Fruit fly (Drosophila melanogaster) whole organism, embryonic: ENCODE data around the gene CG3224.

ENCODE experiments used
- CG10366 ChIP-seq: fragments of 200-800 bp; sonication (Bioruptor generic); IDR thresholded peaks from 2 replicates; pipeline ENCODE4 v1.3.6; 2022; ENCODE audit warnings: missing biosample characterization, missing genetic modification characterization
- CG10431 ChIP-seq: fragments of 200-800 bp; sonication (Bioruptor generic); optimal IDR thresholded peaks from 3 replicates; lab custom pipeline; 2018; ENCODE audit warnings: missing biosample characterization, mild to moderate bottlenecking, missing genetic modification characterization
- CG11085 ChIP-seq: fragments of 200-800 bp; sonication (Bioruptor generic); IDR thresholded peaks from 2 replicates; pipeline ENCODE4 v1.3.6; 2022; ENCODE audit warnings: missing biosample characterization, missing genetic modification characterization
- CG11560 ChIP-seq: fragments of 200-800 bp; sonication (Bioruptor generic); IDR thresholded peaks from 3 replicates; pipeline ENCODE4 v1.3.6; 2022; ENCODE audit warnings: missing biosample characterization, missing genetic modification characterization
- CG12236 ChIP-seq: fragments of 200-800 bp; sonication (Bioruptor generic); optimal IDR thresholded peaks from 2 replicates; lab custom pipeline; 2016; ENCODE audit warnings: missing biosample characterization, missing genetic modification characterization
- CG12299 ChIP-seq: fragments of 200-800 bp; sonication (Bioruptor generic); optimal IDR thresholded peaks from 2 replicates; lab custom pipeline; 2018; ENCODE audit warnings: missing biosample characterization, mild to moderate bottlenecking, missing genetic modification characterization
- CG14860 ChIP-seq: fragments of 200-800 bp; sonication (Bioruptor generic); IDR thresholded peaks from 3 replicates; pipeline ENCODE4 v1.3.6; 2022; ENCODE audit warnings: missing biosample characterization, missing genetic modification characterization; ENCODE audit not compliant: partially characterized antibody
- CG15073 ChIP-seq: fragments of 200-800 bp; sonication (Bioruptor generic); optimal IDR thresholded peaks from 2 replicates; lab custom pipeline; 2016; ENCODE audit warnings: missing biosample characterization, missing genetic modification characterization
- CG15479 ChIP-seq: fragments of 200-800 bp; sonication (Bioruptor generic); optimal IDR thresholded peaks from 3 replicates; lab custom pipeline; 2019; ENCODE audit warnings: missing biosample characterization, mild to moderate bottlenecking, missing genetic modification characterization, moderate library complexity
- CG1603 ChIP-seq: fragments of 200-800 bp; sonication (Bioruptor generic); optimal IDR thresholded peaks from 2 replicates; lab custom pipeline; 2019; ENCODE audit warnings: missing biosample characterization, mild to moderate bottlenecking, missing genetic modification characterization, moderate library complexity
- CG16815 ChIP-seq: fragments of 200-800 bp; sonication (Bioruptor generic); optimal IDR thresholded peaks from 3 replicates; lab custom pipeline; 2017; ENCODE audit warnings: missing biosample characterization, mild to moderate bottlenecking, missing genetic modification characterization
- CG18476 ChIP-seq: fragments of 200-800 bp; sonication (Bioruptor generic); optimal IDR thresholded peaks from 2 replicates; lab custom pipeline; 2016; ENCODE audit warnings: missing biosample characterization, mild to moderate bottlenecking, missing genetic modification characterization
- CG30020 ChIP-seq: fragments of 200-800 bp; optimal IDR thresholded peaks from 2 replicates; lab custom pipeline; 2019; ENCODE audit warnings: missing biosample characterization, mild to moderate bottlenecking, missing genetic modification characterization, moderate library complexity
- CG32767 ChIP-seq: fragments of 200-800 bp; sonication (Bioruptor generic); IDR thresholded peaks from 2 replicates; pipeline ENCODE4 v1.3.6; 2022; ENCODE audit warnings: missing biosample characterization, missing genetic modification characterization
- CG3838 ChIP-seq: fragments of 200-800 bp; sonication (Bioruptor generic); optimal IDR thresholded peaks from 3 replicates; lab custom pipeline; 2016; ENCODE audit warnings: missing biosample characterization, missing genetic modification characterization
- CG3995 ChIP-seq: fragments of 200-800 bp; sonication (Bioruptor generic); optimal IDR thresholded peaks from 3 replicates; lab custom pipeline; 2016; ENCODE audit warnings: missing biosample characterization, missing genetic modification characterization
- CG43689 ChIP-seq: fragments of 200-800 bp; sonication (Bioruptor generic); IDR thresholded peaks from 2 replicates; pipeline ENCODE4 v1.3.6; 2022; ENCODE audit warnings: missing biosample characterization, missing genetic modification characterization
- CG6272 ChIP-seq: fragments of 200-800 bp; sonication (Bioruptor generic); IDR thresholded peaks from 2 replicates; pipeline ENCODE4 v1.3.6; 2022; ENCODE audit warnings: missing biosample characterization, missing genetic modification characterization
- CG8765 ChIP-seq: fragments of 200-800 bp; sonication (Bioruptor generic); IDR thresholded peaks from 2 replicates; pipeline ENCODE4 v1.3.6; 2022; ENCODE audit warnings: missing biosample characterization, missing genetic modification characterization
- CG9215 ChIP-seq: fragments of 200-800 bp; sonication (Bioruptor generic); IDR thresholded peaks from 2 replicates; pipeline ENCODE4 v1.3.6; 2022; ENCODE audit warnings: missing biosample characterization, missing genetic modification characterization
- CTCF ChIP-seq: fragments of 200-800 bp; sonication (Bioruptor generic); optimal IDR thresholded peaks from 2 replicates; lab custom pipeline; 2017; ENCODE audit warnings: missing biosample characterization, mild to moderate bottlenecking, missing genetic modification characterization, moderate library complexity
- D ChIP-seq, 2 experiments: fragments of 200-800 bp in 1 of 2; fragments of >200 bp in 1 of 2; sonication (Bioruptor generic) in 1 of 2; optimal IDR thresholded peaks; 2 replicates in 1 of 2; 3 replicates in 1 of 2; lab custom pipeline; 2017; ENCODE audit warnings: mild to moderate bottlenecking in 1 of 2, missing biosample characterization in 1 of 2, missing genetic modification characterization in 1 of 2, missing genetic modification reagents in 1 of 2
- D19A ChIP-seq: fragments of 200-800 bp; optimal IDR thresholded peaks from 3 replicates; lab custom pipeline; 2019; ENCODE audit warnings: missing biosample characterization, mild to moderate bottlenecking, missing genetic modification characterization, moderate library complexity
- Dip3 ChIP-seq: fragments of 200-800 bp; sonication (Bioruptor generic); optimal IDR thresholded peaks from 3 replicates; lab custom pipeline; 2016; ENCODE audit warnings: missing biosample characterization, missing genetic modification characterization
- E2f1 ChIP-seq: fragments of 200-800 bp; sonication (Bioruptor generic); IDR thresholded peaks from 2 replicates; pipeline ENCODE4 v1.3.6; 2022; ENCODE audit warnings: missing biosample characterization, missing genetic modification characterization
- Fer1 ChIP-seq: fragments of 200-800 bp; sonication (Bioruptor generic); optimal IDR thresholded peaks from 2 replicates; lab custom pipeline; 2017; ENCODE audit warnings: missing biosample characterization, mild to moderate bottlenecking, missing genetic modification characterization
- Hand ChIP-seq: fragments of 200-800 bp; sonication (Bioruptor generic); optimal IDR thresholded peaks from 2 replicates; lab custom pipeline; 2017; ENCODE audit warnings: mild to moderate bottlenecking, missing biosample characterization, missing genetic modification reagents, missing genetic modification characterization
- Hmx ChIP-seq: fragments of 200-800 bp; sonication (Bioruptor generic); optimal IDR thresholded peaks from 2 replicates; lab custom pipeline; 2016; ENCODE audit warnings: missing biosample characterization, missing genetic modification characterization
- Max ChIP-seq: fragments of 200-800 bp; sonication (Bioruptor generic); optimal IDR thresholded peaks from 2 replicates; lab custom pipeline; 2016; ENCODE audit warnings: missing biosample characterization, mild to moderate bottlenecking, missing genetic modification characterization
- NFAT ChIP-seq: fragments of 200-800 bp; sonication (Bioruptor generic); IDR thresholded peaks from 2 replicates; pipeline ENCODE4 v1.3.6; 2022; ENCODE audit warnings: missing biosample characterization, missing genetic modification characterization
- Neu2 ChIP-seq: fragments of 200-800 bp; sonication (Bioruptor generic); optimal IDR thresholded peaks from 3 replicates; lab custom pipeline; 2016; ENCODE audit warnings: missing biosample characterization, missing genetic modification characterization, borderline replicate concordance
- Oaz ChIP-seq: fragments of 200-800 bp; sonication (Bioruptor generic); IDR thresholded peaks from 2 replicates; pipeline ENCODE4 v1.3.6; 2022; ENCODE audit warnings: missing biosample characterization, missing genetic modification characterization
- Ptx1 ChIP-seq: fragments of 200-800 bp; sonication (Bioruptor generic); IDR thresholded peaks from 2 replicates; pipeline ENCODE4 v1.3.6; 2022; ENCODE audit warnings: missing biosample characterization, missing genetic modification characterization
- Six4 ChIP-seq: fragments of 200-800 bp; sonication (Bioruptor generic); optimal IDR thresholded peaks from 2 replicates; lab custom pipeline; 2016; ENCODE audit warnings: missing biosample characterization, missing genetic modification characterization
- Vsx1 ChIP-seq: fragments of 200-800 bp; sonication (Bioruptor generic); optimal IDR thresholded peaks from 2 replicates; lab custom pipeline; 2017; ENCODE audit warnings: missing biosample characterization, mild to moderate bottlenecking, missing genetic modification characterization, missing genetic modification reagents
- YL-1 ChIP-seq: fragments of 200-800 bp; sonication (Bioruptor generic); optimal IDR thresholded peaks from 3 replicates; lab custom pipeline; 2017; ENCODE audit warnings: missing biosample characterization, mild to moderate bottlenecking, missing genetic modification characterization
- ara ChIP-seq: fragments of 200-800 bp; sonication (Bioruptor generic); IDR thresholded peaks from 2 replicates; pipeline ENCODE4 v1.3.6; 2022; ENCODE audit warnings: missing biosample characterization, missing genetic modification characterization
- cg ChIP-seq: fragments of 200-800 bp; sonication (Bioruptor generic); optimal IDR thresholded peaks from 3 replicates; lab custom pipeline; 2019; ENCODE audit warnings: missing biosample characterization, mild to moderate bottlenecking, missing genetic modification characterization, moderate library complexity
- croc ChIP-seq: fragments of 200-800 bp; sonication (Bioruptor generic); conservative IDR thresholded peaks from 3 replicates; pipeline ENCODE4 v1.3.6; 2022; ENCODE audit warnings: missing biosample characterization, missing genetic modification characterization
- dpn ChIP-seq, 2 experiments: fragments of 200-800 bp; sonication (Bioruptor generic); optimal IDR thresholded peaks; 3 replicates each; lab custom pipeline; 2016; ENCODE audit warnings: missing biosample characterization in 2 of 2, missing genetic modification characterization in 2 of 2
- gt ChIP-seq: fragments of 200-800 bp; sonication (Bioruptor generic); IDR thresholded peaks from 2 replicates; pipeline ENCODE4 v1.3.6; 2022; ENCODE audit warnings: missing biosample characterization, missing genetic modification characterization
- jing ChIP-seq: fragments of 200-800 bp; sonication (Bioruptor generic); optimal IDR thresholded peaks from 2 replicates; lab custom pipeline; 2018; ENCODE audit warnings: missing biosample characterization, mild to moderate bottlenecking, missing genetic modification characterization
- lmd ChIP-seq: fragments of 200-800 bp; sonication (Bioruptor generic); IDR thresholded peaks from 2 replicates; pipeline ENCODE4 v1.3.6; 2022; ENCODE audit warnings: missing biosample characterization, missing genetic modification characterization
- mld ChIP-seq: fragments of 200-800 bp; sonication (Bioruptor generic); IDR thresholded peaks from 3 replicates; pipeline ENCODE4 v1.3.6; 2022; ENCODE audit warnings: missing biosample characterization, missing genetic modification characterization; ENCODE audit not compliant: partially characterized antibody
- otp ChIP-seq: fragments of 200-800 bp; sonication (Bioruptor generic); IDR thresholded peaks from 3 replicates; pipeline ENCODE4, ENCODE4 v1.3.6; 2022; ENCODE audit warnings: missing biosample characterization, missing genetic modification characterization
- p53 ChIP-seq: fragments of 200-800 bp; sonication (Bioruptor generic); optimal IDR thresholded peaks from 2 replicates; lab custom pipeline; 2016; ENCODE audit warnings: missing biosample characterization, missing genetic modification characterization
- sens-2 ChIP-seq: fragments of 200-800 bp; sonication (Bioruptor generic); IDR thresholded peaks from 2 replicates; pipeline ENCODE4 v1.3.6; 2022; ENCODE audit warnings: missing biosample characterization, missing genetic modification characterization
- sima ChIP-seq: fragments of 200-800 bp; sonication (Bioruptor generic); optimal IDR thresholded peaks from 2 replicates; lab custom pipeline; 2016; ENCODE audit warnings: missing biosample characterization, missing genetic modification characterization
- sisA ChIP-seq: fragments of 200-800 bp; sonication (Bioruptor generic); IDR thresholded peaks from 2 replicates; pipeline ENCODE4 v1.3.6; 2022; ENCODE audit warnings: missing biosample characterization, missing genetic modification characterization
- stc ChIP-seq: fragments of 200-800 bp; sonication (Bioruptor generic); IDR thresholded peaks from 2 replicates; pipeline ENCODE4 v1.3.6; 2022; ENCODE audit warnings: missing biosample characterization, missing genetic modification characterization

Gene CG3224

dm6 chrX:6678635-6679501 lies 17.6 kb upstream of the CG3224 start, which contains the start of gene ND-ASHI (continued):
- no peak for TF ChIP-seq mld (GFP tag; lab: Robert Waterston, UW)
- TF ChIP-seq D19A (tag; lab: Kevin White, UChicago) = peak; percentile 90
- peak; percentile 93 for TF ChIP-seq stc (GFP tag; lab: Robert Waterston, UW)
- peak; percentile 88 for TF ChIP-seq CG6272 (GFP tag; lab: Robert Waterston, UW)
- TF ChIP-seq D (optimal IDR thresholded peaks at IDR 0.05; lab: Kevin White, UChicago) = no peak
- peak; percentile 88 for TF ChIP-seq D (GFP tag; optimal IDR thresholded peaks at IDR 0.05; lab: Kevin White, UChicago)
- peak; percentile 78 for TF ChIP-seq Vsx1 (GFP tag; lab: Kevin White, UChicago)
- TF ChIP-seq Hmx (GFP tag; lab: Kevin White, UChicago) = no peak
- TF ChIP-seq sens-2 (GFP tag; lab: Robert Waterston, UW) = peak; percentile 95
- peak; percentile 43 for TF ChIP-seq Neu2
- TF ChIP-seq CG10366 = peak; percentile 95
- TF ChIP-seq E2f1 (GFP tag; lab: Robert Waterston, UW) = peak; percentile 94
- no peak for TF ChIP-seq CG15479
- TF ChIP-seq CG9215 = peak; percentile 92
- peak; percentile 41 for TF ChIP-seq CG30020 (tag; lab: Kevin White, UChicago)
- TF ChIP-seq CG3995 = peak; percentile 68
- peak; percentile 96 for TF ChIP-seq NFAT (GFP tag; lab: Robert Waterston, UW)
- TF ChIP-seq CG12299 (tag; lab: Kevin White, UChicago) = peak; percentile 91
- peak; percentile 94 for TF ChIP-seq Dip3 (GFP tag; lab: Kevin White, UChicago)
- peak; percentile 73 for TF ChIP-seq CG15073 (GFP tag; lab: Kevin White, UChicago)
- TF ChIP-seq lmd (GFP tag; lab: Robert Waterston, UW) = peak; percentile 96
- peak; percentile 94 for TF ChIP-seq CG11085
- TF ChIP-seq CG12236 (GFP tag; lab: Kevin White, UChicago) = peak; percentile 73
- TF ChIP-seq Hand = peak; percentile 96
- no peak for TF ChIP-seq jing (GFP tag; lab: Kevin White, UChicago)
- peak; percentile 84 for TF ChIP-seq CG3838 (GFP tag; lab: Kevin White, UChicago)
- no peak for TF ChIP-seq cg (GFP tag; lab: Kevin White, UChicago)
- TF ChIP-seq p53 = peak; percentile 48
- peak; percentile 85 for TF ChIP-seq sima
- peak; percentile 94 for TF ChIP-seq CG8765 (GFP tag; lab: Robert Waterston, UW)
- peak; percentile 89 for TF ChIP-seq CG11560 (tag; lab: Robert Waterston, UW)
- TF ChIP-seq CTCF (GFP tag; lab: Kevin White, UChicago) = peak; percentile 66
- peak; percentile 94 for TF ChIP-seq otp (GFP tag; lab: Robert Waterston, UW)
- peak; percentile 94 for TF ChIP-seq Max (GFP tag; lab: Kevin White, UChicago)
- TF ChIP-seq YL-1 (GFP tag; lab: Kevin White, UChicago) = peak; percentile 68
- peak; percentile 96 for TF ChIP-seq CG1603 (tag; lab: Kevin White, UChicago)
- TF ChIP-seq dpn (GFP tag; optimal IDR thresholded peaks at IDR 0.05; lab: Kevin White, UChicago) = peak; percentile 95
- TF ChIP-seq CG14860 (GFP tag; lab: Robert Waterston, UW) = no peak
- TF ChIP-seq sisA (GFP tag; lab: Robert Waterston, UW) = peak; percentile 95
- peak; percentile 79 for TF ChIP-seq gt (GFP tag; lab: Robert Waterston, UW)
- TF ChIP-seq croc (GFP tag; lab: Robert Waterston, UW) = peak; percentile 84
- peak; percentile 93 for TF ChIP-seq CG18476 (GFP tag; lab: Kevin White, UChicago)
- TF ChIP-seq CG43689 = peak; percentile 87
- peak; percentile 88 for TF ChIP-seq CG32767 (GFP tag; lab: Robert Waterston, UW)
- peak; percentile 94 for TF ChIP-seq Ptx1 (GFP tag; lab: Robert Waterston, UW)
- peak; percentile 72 for TF ChIP-seq CG10431
- peak; percentile 94 for TF ChIP-seq ara
- peak; percentile 90 for TF ChIP-seq CG16815 (GFP tag; lab: Kevin White, UChicago)
- peak; percentile 92 for TF ChIP-seq Oaz (GFP tag; lab: Robert Waterston, UW)
- peak; percentile 90 for TF ChIP-seq Six4 (GFP tag; lab: Kevin White, UChicago)
- TF ChIP-seq Fer1 (GFP tag; lab: Kevin White, UChicago) = peak; percentile 96
